Fruit fly (Drosophila melanogaster): ENCODE results near the gene CG15771.

CG15771 gene

dm6 chrX:5746864-5747861 is 8.2 kb upstream of the CG15771 start, which contains the start of the genes IntS6 and Rtel1 (continued):
- TF ChIP-seq her (GFP tag; optimal IDR thresholded peaks at IDR 0.05) (peak; percentile 90), CG7556 (GFP tag; optimal IDR thresholded peaks at IDR 0.05) (peak; percentile 86), Hr51 (GFP tag; optimal IDR thresholded peaks at IDR 0.05) (peak; percentile 89 to 92), dati (GFP tag; IDR thresholded peaks at IDR 0.05) (peak; percentile 77), lilli (GFP tag; optimal IDR thresholded peaks at IDR 0.05) (peak; percentile 96), sna (GFP tag; IDR thresholded peaks at IDR 0.05; ENCODE audit: partially characterized antibody) (no peak), Lim3 (GFP tag; IDR thresholded peaks at IDR 0.05) (peak; percentile 69), CG4282 (GFP tag; optimal IDR thresholded peaks at IDR 0.05) (peak; percentile 69), CG2116 (GFP tag; optimal IDR thresholded peaks at IDR 0.05) (peak; percentile 52), bab2 (GFP tag; optimal IDR thresholded peaks at IDR 0.05) (peak; percentile 93), CG7372 (GFP tag; IDR thresholded peaks at IDR 0.05) (peak; percentile 84), sob (GFP tag; IDR thresholded peaks at IDR 0.05) (peak; percentile 91), Med (GFP tag) (peak; percentile 98), CG7786 (GFP tag; optimal IDR thresholded peaks at IDR 0.05) (peak; percentile 93), Sox100B (GFP tag; optimal IDR thresholded peaks at IDR 0.05) (peak; percentile 82), CG12299 (tag; optimal IDR thresholded peaks at IDR 0.05) (peak; percentile 91), CG6272 (GFP tag; IDR thresholded peaks at IDR 0.05) (peak; percentile 79), CG4707 (GFP tag; optimal IDR thresholded peaks at IDR 0.05) (peak; percentile 81), Hmr (GFP tag; optimal IDR thresholded peaks at IDR 0.05) (peak; percentile 86), Oaz (GFP tag; IDR thresholded peaks at IDR 0.05) (peak; percentile 72), CG10274 (GFP tag; optimal IDR thresholded peaks at IDR 0.05) (peak; percentile 70), B-H2 (GFP tag; optimal IDR thresholded peaks at IDR 0.05) (peak; percentile 93), aop (GFP tag; IDR thresholded peaks at IDR 0.05) (no peak), D19A (tag; optimal IDR thresholded peaks at IDR 0.05) (peak; percentile 76), Dbx (GFP tag; IDR thresholded peaks at IDR 0.05) (peak; percentile 84), Scr (GFP tag; IDR thresholded peaks at IDR 0.05; ENCODE audit: partially characterized antibody) (no peak; the same call in 1 of the 2 replicates), dpn (GFP tag; optimal IDR thresholded peaks at IDR 0.05) (peak; percentile 91 to 92), CG4854 (GFP tag; optimal IDR thresholded peaks at IDR 0.05) (peak; percentile 78), Dek (tag; optimal IDR thresholded peaks at IDR 0.05) (peak; percentile 90), CG8281 (tag; optimal IDR thresholded peaks at IDR 0.05) (peak; percentile 73), CG2889 (GFP tag; IDR thresholded peaks at IDR 0.05) (peak; percentile 74), CG13123 (GFP tag; optimal IDR thresholded peaks at IDR 0.05) (peak; percentile 65), Fer1 (GFP tag; optimal IDR thresholded peaks at IDR 0.05) (peak; percentile 87), CG13296 (GFP tag; optimal IDR thresholded peaks at IDR 0.05) (peak; percentile 86), Dref (GFP tag; IDR thresholded peaks at IDR 0.05) (peak; percentile 62), CG7745 (tag; optimal IDR thresholded peaks at IDR 0.05) (no peak), amos (GFP tag; IDR thresholded peaks at IDR 0.05; ENCODE audit: partially characterized antibody) (peak; percentile 44; the same call in 1 of the 2 replicates), CG14014 (GFP tag; IDR thresholded peaks at IDR 0.05) (peak; percentile 93), trem (tag; optimal IDR thresholded peaks at IDR 0.05) (peak; percentile 62), nau (GFP tag; optimal IDR thresholded peaks at IDR 0.05) (peak; percentile 60), CG7839 (tag; optimal IDR thresholded peaks at IDR 0.05) (peak; percentile 94), crc (GFP tag; optimal IDR thresholded peaks at IDR 0.05) (peak; percentile 80), en (GFP tag; optimal IDR thresholded peaks at IDR 0.05) (peak; percentile 74), CG6175 (GFP tag; IDR thresholded peaks at IDR 0.05) (peak; percentile 65; the same call in 2 of the 3 replicates), CG7987 (GFP tag; optimal IDR thresholded peaks at IDR 0.05) (peak; percentile 52), CG9215 (GFP tag; IDR thresholded peaks at IDR 0.05) (peak; percentile 90), Xrp1 (GFP tag; IDR thresholded peaks at IDR 0.05) (peak; percentile 91), Lpt (GFP tag; optimal IDR thresholded peaks at IDR 0.05) (no peak)

Measured in whole organism, embryonic.